Fruit fly (Drosophila melanogaster): Measurements from ENCODE around the gene Taf3.

- no peak for TF ChIP-seq tup (GFP tag; optimal IDR thresholded peaks at IDR 0.05)
- no peak for TF ChIP-seq Sry-δ (GFP tag; optimal IDR thresholded peaks at IDR 0.05)
- no peak for TF ChIP-seq CG31388 (GFP tag; optimal IDR thresholded peaks at IDR 0.05)
- no peak for TF ChIP-seq Kr (GFP tag; optimal IDR thresholded peaks at IDR 0.05)
- no peak for TF ChIP-seq trem (tag; optimal IDR thresholded peaks at IDR 0.05)
- no peak for TF ChIP-seq Doc3 (GFP tag; IDR thresholded peaks at IDR 0.05; ENCODE audit: partially characterized antibody)
- no peak for TF ChIP-seq CG32532 (GFP tag; IDR thresholded peaks at IDR 0.05)
- no peak for TF ChIP-seq CG2129 (GFP tag; IDR thresholded peaks at IDR 0.05; ENCODE audit: partially characterized antibody)
- no peak for TF ChIP-seq CG6791 (GFP tag; IDR thresholded peaks at IDR 0.05; ENCODE audit: partially characterized antibody)
- no peak for TF ChIP-seq br (optimal IDR thresholded peaks at IDR 0.05)
- TF ChIP-seq HLH4C (GFP tag; IDR thresholded peaks at IDR 0.05; ENCODE audit: partially characterized antibody) = no peak
- no peak for TF ChIP-seq D19A (tag; optimal IDR thresholded peaks at IDR 0.05)
- TF ChIP-seq CG10147 (GFP tag; optimal IDR thresholded peaks at IDR 0.05) = no peak
Observed at dm6 chr4:411513-411912, 55.1 kb downstream of the Taf3 start.
